Worm (Caenorhabditis elegans) whole organism, L3 larva: ENCODE data around the gene C56A3.8.

ENCODE experiments used
- R02D3.7 ChIP-seq: fragments of 150-350 bp; optimal IDR thresholded peaks from 2 replicates; lab custom pipeline; 2014; ENCODE audit warnings: missing biosample characterization, missing genetic modification characterization
- ZK546.5 ChIP-seq: sonication (generic microtip); optimal IDR thresholded peaks from 2 replicates; lab custom pipeline; 2017; ENCODE audit warnings: missing biosample characterization, missing genetic modification characterization
- ceh-82 ChIP-seq: fragments of 150-350 bp; optimal IDR thresholded peaks from 2 replicates; lab custom pipeline; 2014; ENCODE audit warnings: missing biosample characterization, missing genetic modification characterization
- elt-1 ChIP-seq: fragments of 150-350 bp; optimal IDR thresholded peaks from 2 replicates; lab custom pipeline; 2014; ENCODE audit warnings: missing biosample characterization, missing genetic modification characterization
- elt-3 ChIP-seq, 3 experiments: fragments of 150-350 bp in 1 of 3; sonication (generic microtip) in 2 of 3; optimal IDR thresholded peaks; 2 replicates in 2 of 3; 4 replicates in 1 of 3; lab custom pipeline; 2014 to 2017; ENCODE audit warnings: missing biosample characterization in 3 of 3, missing genetic modification characterization in 3 of 3
- lin-39 ChIP-seq: fragments of 150-350 bp; optimal IDR thresholded peaks from 2 replicates; lab custom pipeline; 2018; ENCODE audit warnings: missing biosample characterization, missing genetic modification reagents, missing genetic modification characterization
- nhr-28 ChIP-seq: fragments of 150-350 bp; optimal IDR thresholded peaks from 2 replicates; lab custom pipeline; 2014; ENCODE audit warnings: missing biosample characterization, missing genetic modification characterization
- nhr-77 ChIP-seq: fragments of 150-350 bp; optimal IDR thresholded peaks from 2 replicates; lab custom pipeline; 2014; ENCODE audit warnings: missing biosample characterization, missing genetic modification characterization
- pha-4 ChIP-seq: fragments of 150-350 bp; optimal IDR thresholded peaks from 2 replicates; lab custom pipeline; 2014; ENCODE audit warnings: missing biosample characterization, missing genetic modification reagents, missing genetic modification characterization
- skn-1 ChIP-seq: fragments of 150-350 bp; optimal IDR thresholded peaks from 2 replicates; lab custom pipeline; 2014; ENCODE audit warnings: missing biosample characterization, missing genetic modification characterization
- unc-39 ChIP-seq: sonication (generic microtip); optimal IDR thresholded peaks from 4 replicates; lab custom pipeline; 2017; ENCODE audit warnings: missing biosample characterization, missing genetic modification characterization
- unc-62 ChIP-seq: fragments of 150-350 bp; sonication (generic microtip); optimal IDR thresholded peaks from 4 replicates; lab custom pipeline; 2014; ENCODE audit warnings: missing biosample characterization, missing genetic modification reagents, missing genetic modification characterization

ce11 chrV:13575866-13576265 is 15.8 kb downstream of the C56A3.8 start:
- TF ChIP-seq ceh-82 (no peak), ZK546.5 (tag; lab: Kevin White, UChicago) (no peak), unc-39 (tag; lab: Kevin White, UChicago) (no peak), elt-3 (tag; optimal IDR thresholded peaks at IDR 0.05; lab: Kevin White, UChicago) (no peak), skn-1 (tag; lab: Kevin White, UChicago) (no peak), unc-62 (GFP tag; lab: Kevin White, UChicago) (no peak), R02D3.7 (tag; lab: Kevin White, UChicago) (no peak), nhr-77 (tag; lab: Kevin White, UChicago) (no peak), lin-39 (tag; lab: Kevin White, UChicago) (no peak), elt-1 (tag; lab: Kevin White, UChicago) (no peak), pha-4 (tag; lab: Kevin White, UChicago) (peak; percentile 75), nhr-28 (no peak)
